Worm (Caenorhabditis elegans) whole organism, late embryonic: Measurements from ENCODE around the gene F58F12.12.
A peak's percentile ranks its signal among the peaks of the same experiment; 100 is the strongest.

Experiments used
- C08G9.2 ChIP-seq: sonication (generic microtip); optimal IDR thresholded peaks from 2 replicates; lab custom pipeline; 2016; ENCODE audit warnings: mild to moderate bottlenecking, missing genetic modification characterization, moderate library complexity, missing compliant biosample characterization
- C38D4.7 ChIP-seq: fragments of 200-800 bp; sonication (Bioruptor generic); optimal IDR thresholded peaks from 2 replicates; lab custom pipeline; 2018; ENCODE audit warnings: mild to moderate bottlenecking, missing genetic modification characterization, moderate library complexity, missing compliant biosample characterization
- F13H6.1 ChIP-seq: sonication (generic microtip); optimal IDR thresholded peaks from 2 replicates; lab custom pipeline; 2016; ENCODE audit warnings: missing genetic modification characterization, missing compliant biosample characterization
- K02D7.2 ChIP-seq: sonication (generic microtip); optimal IDR thresholded peaks from 2 replicates; lab custom pipeline; 2017; ENCODE audit warnings: mild to moderate bottlenecking, missing genetic modification characterization, missing compliant biosample characterization
- K09A11.1 ChIP-seq: sonication (generic microtip); optimal IDR thresholded peaks from 2 replicates; lab custom pipeline; 2017; ENCODE audit warnings: antibody characterized with exemption, mild to moderate bottlenecking, missing genetic modification characterization, missing compliant biosample characterization; ENCODE audit not compliant: insufficient read depth
- Y22D7AL.16 ChIP-seq: sonication (generic microtip); optimal IDR thresholded peaks from 2 replicates; lab custom pipeline; 2016; ENCODE audit warnings: missing genetic modification characterization, missing compliant biosample characterization
- ceh-14 ChIP-seq: sonication (generic microtip); optimal IDR thresholded peaks from 2 replicates; lab custom pipeline; 2016; ENCODE audit warnings: missing genotype, missing genetic modification characterization, missing compliant biosample characterization
- ceh-18 ChIP-seq: sonication (generic microtip); optimal IDR thresholded peaks from 2 replicates; lab custom pipeline; 2016; ENCODE audit warnings: missing genetic modification characterization, missing compliant biosample characterization
- ceh-19 ChIP-seq: fragments of 200-800 bp; sonication (Bioruptor generic); optimal IDR thresholded peaks from 2 replicates; lab custom pipeline; 2018; ENCODE audit warnings: mild to moderate bottlenecking, missing genetic modification characterization, missing compliant biosample characterization
- ceh-24 ChIP-seq: sonication (generic microtip); optimal IDR thresholded peaks from 2 replicates; lab custom pipeline; 2016; ENCODE audit warnings: mild to moderate bottlenecking, missing genetic modification characterization, missing compliant biosample characterization
- ceh-30 ChIP-seq: fragments of 150-350 bp; optimal IDR thresholded peaks from 2 replicates; lab custom pipeline; 2014; ENCODE audit warnings: missing biosample characterization, missing genetic modification characterization
- ceh-45 ChIP-seq: fragments of 200-800 bp; sonication (Bioruptor generic); IDR thresholded peaks from 2 replicates; pipeline ENCODE4 v1.3.6; 2022; ENCODE audit warnings: missing genetic modification reagents, missing genetic modification characterization, missing compliant biosample characterization
- ceh-6 ChIP-seq: fragments of 200-800 bp; sonication (Bioruptor generic); optimal IDR thresholded peaks from 2 replicates; lab custom pipeline; 2018; ENCODE audit warnings: mild to moderate bottlenecking, missing genetic modification characterization, missing compliant biosample characterization
- ceh-9 ChIP-seq: sonication (generic microtip); optimal IDR thresholded peaks from 2 replicates; lab custom pipeline; 2016; ENCODE audit warnings: mild to moderate bottlenecking, missing genetic modification characterization, inconsistent platforms, missing compliant biosample characterization
- che-1 ChIP-seq: sonication (generic microtip); optimal IDR thresholded peaks from 2 replicates; lab custom pipeline; 2016; ENCODE audit warnings: mild to moderate bottlenecking, missing genetic modification characterization, missing compliant biosample characterization
- dmd-4 ChIP-seq: sonication (generic microtip); optimal IDR thresholded peaks from 2 replicates; lab custom pipeline; 2016; ENCODE audit warnings: borderline replicate concordance, missing genetic modification characterization, missing compliant biosample characterization
- dve-1 ChIP-seq: sonication (generic microtip); optimal IDR thresholded peaks from 2 replicates; lab custom pipeline; 2017; ENCODE audit warnings: antibody characterized with exemption, mild to moderate bottlenecking, missing genetic modification characterization, missing compliant biosample characterization
- ets-4 ChIP-seq: sonication (generic microtip); optimal IDR thresholded peaks from 2 replicates; lab custom pipeline; 2016; ENCODE audit warnings: missing genetic modification characterization, missing compliant biosample characterization
- fkh-10 ChIP-seq: fragments of 150-350 bp; optimal IDR thresholded peaks from 2 replicates; lab custom pipeline; 2014; ENCODE audit warnings: missing biosample characterization, missing genetic modification reagents, missing genetic modification characterization
- fkh-6 ChIP-seq: sonication (generic microtip); optimal IDR thresholded peaks from 2 replicates; lab custom pipeline; 2016; ENCODE audit warnings: missing genetic modification characterization, missing compliant biosample characterization
- gmeb-2 ChIP-seq: sonication (generic microtip); optimal IDR thresholded peaks from 2 replicates; lab custom pipeline; 2016; ENCODE audit warnings: missing genetic modification characterization, inconsistent platforms, missing compliant biosample characterization
- hlh-13 ChIP-seq: fragments of 200-800 bp; sonication (Bioruptor generic); optimal IDR thresholded peaks from 2 replicates; lab custom pipeline; 2018; ENCODE audit warnings: mild to moderate bottlenecking, missing genetic modification characterization, missing compliant biosample characterization
- hlh-15 ChIP-seq: sonication (generic microtip); optimal IDR thresholded peaks from 2 replicates; lab custom pipeline; 2016; ENCODE audit warnings: missing genetic modification characterization, missing compliant biosample characterization
- hlh-8 ChIP-seq: sonication (generic microtip); optimal IDR thresholded peaks from 2 replicates; lab custom pipeline; 2016; ENCODE audit warnings: missing genotype, missing genetic modification characterization, missing compliant biosample characterization
- lin-11 ChIP-seq: fragments of 200-800 bp; sonication (Bioruptor generic); optimal IDR thresholded peaks from 2 replicates; lab custom pipeline; 2018; ENCODE audit warnings: mild to moderate bottlenecking, missing genetic modification characterization, missing compliant biosample characterization
- madf-2 ChIP-seq: sonication (generic microtip); optimal IDR thresholded peaks from 2 replicates; lab custom pipeline; 2017; ENCODE audit warnings: missing genetic modification characterization, missing compliant biosample characterization
- nfya-1 ChIP-seq: sonication (generic microtip); optimal IDR thresholded peaks from 2 replicates; lab custom pipeline; 2017; ENCODE audit warnings: missing genetic modification characterization, mild to moderate bottlenecking, missing compliant biosample characterization, antibody characterized with exemption, moderate library complexity
- nhr-11 ChIP-seq: fragments of 150-350 bp; optimal IDR thresholded peaks from 2 replicates; lab custom pipeline; 2014; ENCODE audit warnings: missing biosample characterization, missing genetic modification characterization
- nhr-232 ChIP-seq: sonication (generic microtip); optimal IDR thresholded peaks from 2 replicates; lab custom pipeline; 2016; ENCODE audit warnings: missing genetic modification characterization, missing compliant biosample characterization
- pag-3 ChIP-seq: sonication (generic microtip); optimal IDR thresholded peaks from 2 replicates; lab custom pipeline; 2016; ENCODE audit warnings: missing compliant biosample characterization, missing genetic modification characterization, borderline replicate concordance
- pha-2 ChIP-seq: sonication (generic microtip); optimal IDR thresholded peaks from 2 replicates; lab custom pipeline; 2017; ENCODE audit warnings: mild to moderate bottlenecking, missing genetic modification characterization, missing compliant biosample characterization
- pha-4 ChIP-seq: fragments of 150-350 bp; optimal IDR thresholded peaks from 2 replicates; lab custom pipeline; 2018; ENCODE audit warnings: missing biosample characterization, missing genetic modification reagents, missing genetic modification characterization
- pqm-1 ChIP-seq: sonication (generic microtip); optimal IDR thresholded peaks from 2 replicates; lab custom pipeline; 2016; ENCODE audit warnings: missing genetic modification characterization, missing compliant biosample characterization
- ref-2 ChIP-seq: sonication (generic microtip); optimal IDR thresholded peaks from 2 replicates; lab custom pipeline; 2016; ENCODE audit warnings: missing genetic modification characterization, missing compliant biosample characterization
- sdc-2 ChIP-seq: sonication (generic microtip); optimal IDR thresholded peaks from 2 replicates; lab custom pipeline; 2016; ENCODE audit warnings: missing genotype, missing genetic modification characterization, missing compliant biosample characterization
- sox-2 ChIP-seq: fragments of 200-800 bp; sonication (Bioruptor generic); IDR thresholded peaks from 2 replicates; pipeline ENCODE4 v1.3.6; 2022; ENCODE audit warnings: missing genetic modification reagents, missing genetic modification characterization, missing compliant biosample characterization
- sox-4 ChIP-seq: sonication (generic microtip); optimal IDR thresholded peaks from 2 replicates; lab custom pipeline; 2017; ENCODE audit warnings: mild to moderate bottlenecking, missing genetic modification characterization, inconsistent platforms, missing compliant biosample characterization
- tbx-2 ChIP-seq: sonication (generic microtip); optimal IDR thresholded peaks from 2 replicates; lab custom pipeline; 2016; ENCODE audit warnings: missing genetic modification characterization, missing compliant biosample characterization
- tbx-7 ChIP-seq: sonication (generic microtip); optimal IDR thresholded peaks from 2 replicates; lab custom pipeline; 2016; ENCODE audit warnings: missing genotype, missing genetic modification characterization, missing compliant biosample characterization
- ttx-3 ChIP-seq: sonication (generic microtip); optimal IDR thresholded peaks from 2 replicates; lab custom pipeline; 2016; ENCODE audit warnings: missing genetic modification reagents, missing genetic modification characterization, missing compliant biosample characterization
- unc-42 ChIP-seq: sonication (generic microtip); optimal IDR thresholded peaks from 2 replicates; lab custom pipeline; 2016; ENCODE audit warnings: missing genotype, missing genetic modification characterization, missing compliant biosample characterization
- unc-55 ChIP-seq: sonication (generic microtip); optimal IDR thresholded peaks from 2 replicates; lab custom pipeline; 2017; ENCODE audit warnings: missing biosample characterization, missing genetic modification reagents, missing genetic modification characterization
- ztf-16 ChIP-seq: sonication (generic microtip); optimal IDR thresholded peaks from 2 replicates; lab custom pipeline; 2017; ENCODE audit warnings: missing genetic modification characterization, missing compliant biosample characterization

Gene F58F12.12

DNA sequence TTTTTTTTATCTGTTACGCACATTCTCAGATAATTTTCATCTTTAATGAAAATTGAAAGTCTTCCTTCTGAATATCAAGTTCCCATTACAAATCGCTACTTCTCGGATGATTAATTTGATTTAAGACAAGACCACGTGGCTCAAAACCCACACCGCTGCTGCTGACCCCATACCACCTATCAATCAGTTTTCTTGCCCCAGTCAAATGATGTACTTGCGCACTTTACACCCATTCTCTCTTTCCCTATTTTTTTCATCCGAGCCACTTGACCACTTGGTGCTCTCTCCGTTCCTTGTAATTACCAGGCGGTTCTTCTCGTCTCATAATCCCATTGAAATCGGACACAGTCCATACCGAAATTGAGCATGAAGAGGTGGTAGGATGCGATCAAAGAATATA lies 13.1 kb downstream of the F58F12.12 start:
- peak; percentile 52 for TF ChIP-seq unc-55 (GFP tag; lab: Kevin White, UChicago)
- no peak for TF ChIP-seq sox-4 (tag; lab: Kevin White, UChicago)
- TF ChIP-seq ztf-16 (tag; lab: Kevin White, UChicago): no peak

DNA sequence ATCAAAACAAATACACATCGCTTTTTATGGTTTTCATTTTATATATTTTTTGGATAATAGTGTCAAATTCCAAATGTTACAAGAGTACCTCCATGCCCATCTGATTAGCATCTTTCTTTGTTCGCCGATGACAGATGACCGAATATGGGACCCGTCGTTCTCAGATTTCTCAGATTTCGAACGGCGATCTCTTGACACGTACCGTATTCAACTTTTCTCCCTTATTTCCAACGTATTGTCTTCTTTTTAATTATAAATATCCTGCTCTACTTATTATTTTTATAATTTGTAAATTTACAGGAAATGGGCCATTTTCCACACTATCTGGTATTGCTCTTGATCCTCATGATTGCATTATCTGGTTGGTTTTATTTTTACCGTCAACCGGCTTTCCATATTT lies 17.4 kb downstream of the F58F12.12 start, which contains the start of gene zig-10:
TSS of gene zig-10 (plus strand) at position 301 of the 400 bp plus-strand sequence.
- no peak for TF ChIP-seq tbx-2 (tag; lab: Kevin White, UChicago)
- no peak for TF ChIP-seq ets-4 (tag; lab: Kevin White, UChicago)
- no peak for TF ChIP-seq sdc-2 (tag; lab: Kevin White, UChicago)
- no peak for TF ChIP-seq C08G9.2 (tag; lab: Kevin White, UChicago)
- no peak for TF ChIP-seq Y22D7AL.16 (tag; lab: Kevin White, UChicago)
- TF ChIP-seq ceh-30 (tag; lab: Kevin White, UChicago): no peak
- TF ChIP-seq ceh-18 (tag; lab: Kevin White, UChicago): no peak
- no peak for TF ChIP-seq hlh-8 (tag; lab: Kevin White, UChicago)
- no peak for TF ChIP-seq pag-3
- TF ChIP-seq ttx-3 (tag; lab: Kevin White, UChicago): no peak
- TF ChIP-seq hlh-15 (tag; lab: Kevin White, UChicago): no peak
- no peak for TF ChIP-seq ceh-24 (tag; lab: Kevin White, UChicago)
- TF ChIP-seq dmd-4 (tag; lab: Kevin White, UChicago): no peak
- no peak for TF ChIP-seq ceh-9 (tag; lab: Kevin White, UChicago)
- no peak for TF ChIP-seq sox-2 (GFP tag; lab: Robert Waterston, UW)
- no peak for TF ChIP-seq unc-55 (GFP tag; lab: Kevin White, UChicago)
- TF ChIP-seq che-1 (tag; lab: Kevin White, UChicago): no peak
- TF ChIP-seq nfya-1: no peak

DNA sequence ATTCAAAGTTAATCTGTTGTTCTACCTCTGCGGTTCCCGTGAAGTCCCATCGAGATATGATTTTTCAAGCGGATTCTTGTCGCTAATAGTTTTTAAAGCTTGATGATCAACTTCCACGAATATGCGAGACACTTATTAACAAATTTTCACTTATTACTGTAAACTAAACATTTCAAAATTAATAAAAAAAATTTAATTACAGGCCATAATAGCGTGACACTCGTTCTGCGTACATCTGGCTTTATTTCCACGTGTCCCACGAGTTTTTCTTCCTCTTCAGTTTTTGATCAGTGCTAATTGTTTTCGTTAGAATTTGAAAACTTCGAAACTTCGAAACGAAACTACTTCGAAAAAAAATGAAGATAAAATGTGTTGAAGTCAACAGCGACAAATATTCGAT lies 20.7 kb downstream of the F58F12.12 start, which contains the start of gene btb-2:
TSS of gene btb-2 (plus strand) at position 301 of the 400 bp plus-strand sequence.
- TF ChIP-seq ceh-45 (GFP tag; lab: Robert Waterston, UW) (no peak), pha-4 (tag; lab: Kevin White, UChicago) (no peak), gmeb-2 (tag; lab: Kevin White, UChicago) (no peak), hlh-15 (tag; lab: Kevin White, UChicago) (no peak), hlh-13 (GFP tag; lab: Kevin White, UChicago) (no peak), fkh-6 (no peak), hlh-8 (tag; lab: Kevin White, UChicago) (no peak), C08G9.2 (tag; lab: Kevin White, UChicago) (no peak), ttx-3 (tag; lab: Kevin White, UChicago) (no peak), nhr-11 (no peak), fkh-10 (GFP tag; lab: Kevin White, UChicago) (no peak), ceh-14 (tag; lab: Kevin White, UChicago) (no peak), K02D7.2 (no peak), nfya-1 (no peak), tbx-7 (no peak), dve-1 (tag; lab: Kevin White, UChicago) (no peak), ref-2 (tag; lab: Kevin White, UChicago) (no peak)

ce11 chrII:6403233-6403632 lies 22.3 kb downstream of the F58F12.12 start, which contains the start of gene T25D10.1:
T25D10.1 (plus strand) TSS chrII:6403401.
- no peak for TF ChIP-seq pha-2 (tag; lab: Kevin White, UChicago)
- TF ChIP-seq lin-11 (tag; lab: Kevin White, UChicago): no peak
- TF ChIP-seq hlh-8 (tag; lab: Kevin White, UChicago): no peak
- no peak for TF ChIP-seq ceh-14 (tag; lab: Kevin White, UChicago)
- TF ChIP-seq F13H6.1: no peak
- no peak for TF ChIP-seq madf-2 (tag; lab: Kevin White, UChicago)
- no peak for TF ChIP-seq ceh-6 (GFP tag; lab: Kevin White, UChicago)
- TF ChIP-seq pqm-1 (tag; lab: Kevin White, UChicago): no peak
- no peak for TF ChIP-seq K09A11.1
- TF ChIP-seq unc-55 (GFP tag; lab: Kevin White, UChicago): no peak
- TF ChIP-seq C38D4.7 (GFP tag; lab: Kevin White, UChicago): no peak
- TF ChIP-seq nhr-232: no peak
- no peak for TF ChIP-seq ceh-19 (GFP tag; lab: Kevin White, UChicago)
- TF ChIP-seq ceh-9 (tag; lab: Kevin White, UChicago): no peak
- no peak for TF ChIP-seq unc-42
- TF ChIP-seq fkh-10 (GFP tag; lab: Kevin White, UChicago): no peak
- TF ChIP-seq nhr-11: no peak
- TF ChIP-seq che-1 (tag; lab: Kevin White, UChicago): no peak
